Fruit fly (Drosophila melanogaster): Measurements from ENCODE around the gene CG5866.

CG5866 gene

dm6 chr3R:17402434-17402833 is 13.1 kb upstream of the CG5866 start, which contains the start of gene Sur-8 (continued):
- TF ChIP-seq Six4 (GFP tag; optimal IDR thresholded peaks at IDR 0.05) (peak; percentile 41), CG11247 (GFP tag; IDR thresholded peaks at IDR 0.05) (peak; percentile 89), CG34224 (GFP tag; IDR thresholded peaks at IDR 0.05; ENCODE audit: partially characterized antibody) (no peak), rib (GFP tag; IDR thresholded peaks at IDR 0.05) (peak; percentile 40; the same call in 1 of the 2 replicates), sr (GFP tag; IDR thresholded peaks at IDR 0.05) (0 out of 3 replicates have a peak, but pooled peaks have one; percentile 38), cwo (GFP tag; optimal IDR thresholded peaks at IDR 0.05) (no peak), Dp (GFP tag; optimal IDR thresholded peaks at IDR 0.05) (no peak), bsh (GFP tag; optimal IDR thresholded peaks at IDR 0.05) (peak in 1 of 2 experiments; percentile 45), dmrt99B (tag; optimal IDR thresholded peaks at IDR 0.05) (peak; percentile 55), Gug (GFP tag; IDR thresholded peaks at IDR 0.05) (peak; percentile 62; the same call in 2 of the 4 replicates), toy (GFP tag; IDR thresholded peaks at IDR 0.05) (peak; percentile 21; the same call in 1 of the 2 replicates), CG11093 (GFP tag; IDR thresholded peaks at IDR 0.05) (peak; percentile 50; the same call in 1 of the 3 replicates), pho (GFP tag; optimal IDR thresholded peaks at IDR 0.05) (peak; percentile 1), CG12104 (GFP tag; optimal IDR thresholded peaks at IDR 0.05) (no peak), E2f1 (GFP tag; IDR thresholded peaks at IDR 0.05) (peak; percentile 68), Ets65A (GFP tag) (peak; percentile 92), CG4404 (GFP tag; IDR thresholded peaks at IDR 0.05) (no peak), CG7963 (GFP tag; IDR thresholded peaks at IDR 0.05; ENCODE audit: partially characterized antibody) (no peak), Gsc (GFP tag; IDR thresholded peaks at IDR 0.05) (no peak), bigmax (GFP tag; optimal IDR thresholded peaks at IDR 0.05) (no peak), CG7556 (GFP tag; optimal IDR thresholded peaks at IDR 0.05) (no peak), zfh2 (GFP tag; optimal IDR thresholded peaks at IDR 0.05) (peak; percentile 13), CG7271 (tag; optimal IDR thresholded peaks at IDR 0.05) (no peak), tin (GFP tag; optimal IDR thresholded peaks at IDR 0.05) (peak; percentile 78), CG13775 (GFP tag; optimal IDR thresholded peaks at IDR 0.05) (peak; percentile 30), MESR4 (GFP tag; optimal IDR thresholded peaks at IDR 0.05) (no peak), Mad (GFP tag; optimal IDR thresholded peaks at IDR 0.05) (peak; percentile 40), salm (tag; optimal IDR thresholded peaks at IDR 0.05) (no peak), Bteb2 (GFP tag; optimal IDR thresholded peaks at IDR 0.05) (no peak), zfh1 (GFP tag; IDR thresholded peaks at IDR 0.05) (peak; percentile 86), CG1647 (GFP tag; optimal IDR thresholded peaks at IDR 0.05) (peak; percentile 55), seq (GFP tag; IDR thresholded peaks at IDR 0.05) (no peak), CG5180 (GFP tag; optimal IDR thresholded peaks at IDR 0.05) (no peak), Dfd (GFP tag; optimal IDR thresholded peaks at IDR 0.05) (no peak), dpn (GFP tag; optimal IDR thresholded peaks at IDR 0.05) (peak; percentile 72 to 77), ssp (GFP tag; IDR thresholded peaks at IDR 0.05) (peak; percentile 53; the same call in 1 of the 2 replicates), CG4328 (GFP tag; optimal IDR thresholded peaks at IDR 0.05) (peak; percentile 21), CG17912 (GFP tag; optimal IDR thresholded peaks at IDR 0.05) (peak; percentile 61), repo (GFP tag; optimal IDR thresholded peaks at IDR 0.05) (peak; percentile 25), cad (GFP tag; optimal IDR thresholded peaks at IDR 0.05) (no peak), ind (GFP tag; optimal IDR thresholded peaks at IDR 0.05) (peak; percentile 64), HLH54F (GFP tag; optimal IDR thresholded peaks at IDR 0.05) (peak; percentile 43), Nf-YB (GFP tag; optimal IDR thresholded peaks at IDR 0.05) (no peak), tup (GFP tag; optimal IDR thresholded peaks at IDR 0.05) (no peak), CHES-1-like (GFP tag; optimal IDR thresholded peaks at IDR 0.05) (peak; percentile 52), grn (GFP tag; optimal IDR thresholded peaks at IDR 0.05) (peak; percentile 8), CG7372 (GFP tag; IDR thresholded peaks at IDR 0.05) (peak; percentile 98), insv (GFP tag; optimal IDR thresholded peaks at IDR 0.05) (no peak), kah (GFP tag; optimal IDR thresholded peaks at IDR 0.05) (no peak), schlank (tag; optimal IDR thresholded peaks at IDR 0.05) (no peak), CG10431 (GFP tag; optimal IDR thresholded peaks at IDR 0.05) (peak; percentile 39), Drgx (GFP tag; IDR thresholded peaks at IDR 0.05) (no peak)
